Worm (Caenorhabditis elegans): ENCODE measurements around the gene elt-2.

DNA sequence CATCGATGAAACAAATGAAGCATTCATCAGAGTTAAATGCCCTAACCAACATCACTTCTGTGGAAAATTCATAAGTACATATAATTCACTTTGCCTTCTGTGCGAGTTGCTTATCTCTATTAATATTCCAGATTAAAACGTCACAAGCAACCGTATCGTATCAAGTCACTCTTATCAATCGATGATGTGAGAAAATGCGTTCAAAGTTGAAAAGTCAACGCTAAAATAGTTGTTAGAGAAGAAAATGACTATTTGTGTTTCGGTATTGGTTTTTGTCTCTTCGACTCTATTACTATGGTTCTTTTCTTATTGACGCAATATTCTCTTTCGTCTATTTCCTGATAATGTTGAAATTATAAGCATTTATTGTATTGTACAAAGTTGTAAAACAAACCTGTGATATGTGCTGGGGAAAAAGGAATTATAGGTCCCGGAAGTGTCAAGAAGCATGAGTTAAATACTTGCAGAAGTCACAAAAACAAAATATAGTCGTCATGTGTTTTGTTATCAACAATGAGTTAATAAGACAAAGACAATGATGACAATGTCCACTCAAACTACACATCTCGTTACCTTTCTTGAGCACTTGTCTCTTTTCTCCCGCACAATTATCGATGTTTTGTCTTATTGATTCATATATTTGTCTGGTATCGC is 51.3 kb downstream of the elt-2 start:
- TF ChIP-seq unc-39 (tag; optimal IDR thresholded peaks at IDR 0.05) (no peak), blmp-1 (tag; optimal IDR thresholded peaks at IDR 0.05) (no peak), nhr-12 (tag; optimal IDR thresholded peaks at IDR 0.05) (no peak), mab-5 (tag; optimal IDR thresholded peaks at IDR 0.05) (no peak), elt-3 (tag; optimal IDR thresholded peaks at IDR 0.05) (no peak), ham-2 (GFP tag; optimal IDR thresholded peaks at IDR 0.05) (no peak), nhr-28 (tag; optimal IDR thresholded peaks at IDR 0.05) (no peak), elt-1 (tag; optimal IDR thresholded peaks at IDR 0.05; ENCODE audit: borderline replicate concordance, insufficient read depth) (no peak)
